Worm (Caenorhabditis elegans): ENCODE data around the gene pho-1.

pho-1 gene

ce11 chrII:5231111-5231510 lies 4.5 kb downstream of the pho-1 start, which contains the start of gene EGAP2.1:
TSS of gene EGAP2.1 (plus strand) at chrII:5231411.
- TF ChIP-seq F22D6.2 (tag; optimal IDR thresholded peaks at IDR 0.05) (no peak), ceh-79 (tag; optimal IDR thresholded peaks at IDR 0.05) (no peak), hmg-20 (GFP tag; IDR thresholded peaks at IDR 0.05) (no peak), snpc-4 (GFP tag; optimal IDR thresholded peaks at IDR 0.05) (no peak), snpc-4 (tag; optimal IDR thresholded peaks at IDR 0.05) (no peak), zim-3 (tag; optimal IDR thresholded peaks at IDR 0.05) (no peak), B0035.1 (tag; optimal IDR thresholded peaks at IDR 0.05) (no peak), sea-2 (GFP tag; IDR thresholded peaks at IDR 0.05) (no peak), ama-1 (optimal IDR thresholded peaks at IDR 0.05) (no peak), ama-1 (GFP tag; optimal IDR thresholded peaks at IDR 0.05) (no peak), rpc-1 (optimal IDR thresholded peaks at IDR 0.05) (no peak), rpc-1 (tag; optimal IDR thresholded peaks at IDR 0.05) (no peak), B0336.3 (GFP tag; IDR thresholded peaks at IDR 0.05) (no peak), lsl-1 (GFP tag; optimal IDR thresholded peaks at IDR 0.05) (no peak), T07F8.4 (tag; optimal IDR thresholded peaks at IDR 0.05) (no peak), nfya-2 (GFP tag; IDR thresholded peaks at IDR 0.05) (no peak), pbrm-1 (GFP tag; IDR thresholded peaks at IDR 0.05) (no peak), sdz-38 (tag; optimal IDR thresholded peaks at IDR 0.05) (no peak), ceh-91 (GFP tag; IDR thresholded peaks at IDR 0.05) (no peak), die-1 (tag; optimal IDR thresholded peaks at IDR 0.05) (no peak), efl-1 (GFP tag; optimal IDR thresholded peaks at IDR 0.05) (no peak), C06A6.2 (GFP tag; conservative IDR thresholded peaks at IDR 0.05) (no peak)

ce11 chrII:5229596-5229995 lies 6.0 kb downstream of the pho-1 start, which contains the start of gene EGAP2.2:
TSS of gene EGAP2.2 (plus strand) at chrII:5229896.
- no peak for TF ChIP-seq snpc-1.1 (tag; optimal IDR thresholded peaks at IDR 0.05; ENCODE audit: insufficient read depth)
- 0 out of 2 replicates have a peak, but pooled peaks have one; percentile 50 for TF ChIP-seq egl-18 (GFP tag; IDR thresholded peaks at IDR 0.05)

- TF ChIP-seq B0261.1 (tag; optimal IDR thresholded peaks at IDR 0.05) (no peak), ztf-25 (GFP tag; IDR thresholded peaks at IDR 0.05) (no peak), dpl-1 (GFP tag; optimal IDR thresholded peaks at IDR 0.05) (no peak), snpc-3.4 (tag; optimal IDR thresholded peaks at IDR 0.05) (no peak), D2030.7 (GFP tag; IDR thresholded peaks at IDR 0.05) (no peak), F57A8.1 (GFP tag; optimal IDR thresholded peaks at IDR 0.05) (no peak), attf-3 (GFP tag; conservative IDR thresholded peaks at IDR 0.05) (no peak), lsl-1 (GFP tag; optimal IDR thresholded peaks at IDR 0.05) (no peak), madf-10 (tag; optimal IDR thresholded peaks at IDR 0.05) (no peak), hlh-26 (GFP tag; conservative IDR thresholded peaks at IDR 0.05) (no peak), ztf-3 (GFP tag; optimal IDR thresholded peaks at IDR 0.05) (no peak), sea-2 (GFP tag; IDR thresholded peaks at IDR 0.05) (no peak)
Measured at ce11 chrII:5228662-5229061, 7.0 kb downstream of the pho-1 start.

ce11 chrII:5227768-5228167 lies 7.9 kb downstream of the pho-1 start:
- TF ChIP-seq hmg-1.2 (GFP tag; IDR thresholded peaks at IDR 0.05) (peak; percentile 77), snpc-1.1 (tag; optimal IDR thresholded peaks at IDR 0.05; ENCODE audit: insufficient read depth) (no peak), F22D6.2 (tag; optimal IDR thresholded peaks at IDR 0.05) (no peak), B0336.3 (GFP tag; IDR thresholded peaks at IDR 0.05) (0 out of 2 replicates have a peak, but pooled peaks have one; percentile 21), cebp-1 (GFP tag; IDR thresholded peaks at IDR 0.05) (no peak), cebp-1 (tag; optimal IDR thresholded peaks at IDR 0.05) (peak; percentile 21), nhr-80 (tag; optimal IDR thresholded peaks at IDR 0.05) (peak; percentile 55)
